Fruit fly (Drosophila melanogaster): ENCODE results near the gene CG43074.

CG43074 gene

dm6 chr3L:3434882-3435281, 49.6 kb downstream of the CG43074 start (continued):
- TF ChIP-seq grau (tag; optimal IDR thresholded peaks at IDR 0.05) (peak; percentile 28), CG10209 (GFP tag; optimal IDR thresholded peaks at IDR 0.05) (peak; percentile 14), CG32772 (GFP tag; IDR thresholded peaks at IDR 0.05) (peak; percentile 43; the same call in 1 of the 2 replicates), CG13424 (tag; optimal IDR thresholded peaks at IDR 0.05) (peak; percentile 54), CG15601 (tag; optimal IDR thresholded peaks at IDR 0.05) (peak; percentile 63), CG3847 (GFP tag; IDR thresholded peaks at IDR 0.05) (peak; percentile 12; the same call in 1 of the 2 replicates), CG18476 (GFP tag; optimal IDR thresholded peaks at IDR 0.05) (no peak), CG17361 (GFP tag; IDR thresholded peaks at IDR 0.05) (0 out of 3 replicates have a peak, but pooled peaks have one; percentile 29), CG10565 (GFP tag; optimal IDR thresholded peaks at IDR 0.05) (no peak), CG12659 (GFP tag; optimal IDR thresholded peaks at IDR 0.05) (peak; percentile 2), Max (GFP tag; optimal IDR thresholded peaks at IDR 0.05) (no peak), ranshi (GFP tag; IDR thresholded peaks at IDR 0.05) (peak; percentile 25; the same call in 1 of the 2 replicates), CG7928 (GFP tag; optimal IDR thresholded peaks at IDR 0.05) (peak; percentile 55), zfh2 (GFP tag; optimal IDR thresholded peaks at IDR 0.05) (no peak), CG11695 (GFP tag; IDR thresholded peaks at IDR 0.05) (no peak), CG2678 (tag; optimal IDR thresholded peaks at IDR 0.05) (peak; percentile 59), sens-2 (GFP tag; IDR thresholded peaks at IDR 0.05) (0 out of 2 replicates have a peak, but pooled peaks have one; percentile 50), Rfx (GFP tag; IDR thresholded peaks at IDR 0.05) (peak; percentile 53), vvl (GFP tag; IDR thresholded peaks at IDR 0.05) (peak; percentile 67), repo (GFP tag; optimal IDR thresholded peaks at IDR 0.05) (no peak), CG8765 (GFP tag; IDR thresholded peaks at IDR 0.05) (0 out of 2 replicates have a peak, but pooled peaks have one; percentile 33), CG6854 (GFP tag; optimal IDR thresholded peaks at IDR 0.05) (no peak), bsh (GFP tag; optimal IDR thresholded peaks at IDR 0.05) (peak in 1 of 2 experiments; percentile 74), CG30020 (tag; optimal IDR thresholded peaks at IDR 0.05) (no peak), CG10979 (tag; optimal IDR thresholded peaks at IDR 0.05) (peak; percentile 60), Dek (tag; optimal IDR thresholded peaks at IDR 0.05) (no peak), CG32532 (GFP tag; IDR thresholded peaks at IDR 0.05) (peak; percentile 30; the same call in 1 of the 2 replicates), CG1233 (GFP tag; optimal IDR thresholded peaks at IDR 0.05) (no peak), CG8924 (tag; optimal IDR thresholded peaks at IDR 0.05) (peak; percentile 33), Meics (GFP tag; optimal IDR thresholded peaks at IDR 0.05) (no peak), sc (optimal IDR thresholded peaks at IDR 0.05) (no peak), sc (GFP tag; optimal IDR thresholded peaks at IDR 0.05) (peak; percentile 10), CG6689 (GFP tag; IDR thresholded peaks at IDR 0.05) (peak; percentile 34; the same call in 1 of the 2 replicates), dysf (GFP tag; IDR thresholded peaks at IDR 0.05) (peak; percentile 45; the same call in 2 of the 3 replicates), slbo (GFP tag; IDR thresholded peaks at IDR 0.05) (peak; percentile 46; the same call in 1 of the 2 replicates), Hmr (GFP tag; optimal IDR thresholded peaks at IDR 0.05) (peak; percentile 17), Sox100B (GFP tag; optimal IDR thresholded peaks at IDR 0.05) (peak; percentile 18), D (optimal IDR thresholded peaks at IDR 0.05) (no peak), D (GFP tag; optimal IDR thresholded peaks at IDR 0.05) (peak; percentile 3), sisA (GFP tag; IDR thresholded peaks at IDR 0.05) (peak; percentile 29; the same call in 1 of the 2 replicates), CG3726 (GFP tag; IDR thresholded peaks at IDR 0.05) (0 out of 3 replicates have a peak, but pooled peaks have one; percentile 8), tap (tag; optimal IDR thresholded peaks at IDR 0.05) (peak; percentile 5), esg (GFP tag; conservative IDR thresholded peaks at IDR 0.05) (0 out of 2 replicates have a peak, but pooled peaks have one; percentile 15), org-1 (GFP tag; optimal IDR thresholded peaks at IDR 0.05) (no peak), CG10366 (GFP tag; IDR thresholded peaks at IDR 0.05) (peak; percentile 47), Dbx (GFP tag; IDR thresholded peaks at IDR 0.05) (peak; percentile 37; the same call in 1 of the 3 replicates), Eip74EF (GFP tag; optimal IDR thresholded peaks at IDR 0.05) (no peak), CG10267 (tag; optimal IDR thresholded peaks at IDR 0.05) (peak; percentile 30), Xrp1 (GFP tag; IDR thresholded peaks at IDR 0.05) (peak; percentile 79), dmrt11E (tag; optimal IDR thresholded peaks at IDR 0.05) (peak; percentile 4)
